Worm (Caenorhabditis elegans) whole organism, late embryonic: ENCODE measurements around the gene Y49A3A.4.

Experiments
- C08G9.2 ChIP-seq: sonication (generic microtip); optimal IDR thresholded peaks from 2 replicates; lab custom pipeline; 2016; ENCODE audit warnings: mild to moderate bottlenecking, missing genetic modification characterization, moderate library complexity, missing compliant biosample characterization
- C38D4.7 ChIP-seq: fragments of 200-800 bp; sonication (Bioruptor generic); optimal IDR thresholded peaks from 2 replicates; lab custom pipeline; 2018; ENCODE audit warnings: mild to moderate bottlenecking, missing genetic modification characterization, moderate library complexity, missing compliant biosample characterization
- F13H6.1 ChIP-seq: sonication (generic microtip); optimal IDR thresholded peaks from 2 replicates; lab custom pipeline; 2016; ENCODE audit warnings: missing genetic modification characterization, missing compliant biosample characterization
- K09A11.1 ChIP-seq: sonication (generic microtip); optimal IDR thresholded peaks from 2 replicates; lab custom pipeline; 2017; ENCODE audit warnings: antibody characterized with exemption, mild to moderate bottlenecking, missing genetic modification characterization, missing compliant biosample characterization; ENCODE audit not compliant: insufficient read depth
- ahr-1 ChIP-seq: sonication (generic microtip); optimal IDR thresholded peaks from 2 replicates; lab custom pipeline; 2016; ENCODE audit warnings: missing genetic modification characterization, missing compliant biosample characterization
- ceh-14 ChIP-seq: sonication (generic microtip); optimal IDR thresholded peaks from 2 replicates; lab custom pipeline; 2016; ENCODE audit warnings: missing genotype, missing genetic modification characterization, missing compliant biosample characterization
- ceh-18 ChIP-seq: sonication (generic microtip); optimal IDR thresholded peaks from 2 replicates; lab custom pipeline; 2016; ENCODE audit warnings: missing genetic modification characterization, missing compliant biosample characterization
- ceh-19 ChIP-seq: fragments of 200-800 bp; sonication (Bioruptor generic); optimal IDR thresholded peaks from 2 replicates; lab custom pipeline; 2018; ENCODE audit warnings: mild to moderate bottlenecking, missing genetic modification characterization, missing compliant biosample characterization
- ceh-31 ChIP-seq: sonication (generic microtip); optimal IDR thresholded peaks from 2 replicates; lab custom pipeline; 2016; ENCODE audit warnings: missing genetic modification characterization, missing compliant biosample characterization
- ceh-34 ChIP-seq: sonication (generic microtip); optimal IDR thresholded peaks from 2 replicates; lab custom pipeline; 2016; ENCODE audit warnings: mild to moderate bottlenecking, missing genetic modification characterization, missing compliant biosample characterization
- ceh-48 ChIP-seq: sonication (generic microtip); optimal IDR thresholded peaks from 2 replicates; lab custom pipeline; 2016; ENCODE audit warnings: missing genetic modification characterization, inconsistent platforms, missing compliant biosample characterization
- ceh-6 ChIP-seq: fragments of 200-800 bp; sonication (Bioruptor generic); optimal IDR thresholded peaks from 2 replicates; lab custom pipeline; 2018; ENCODE audit warnings: mild to moderate bottlenecking, missing genetic modification characterization, missing compliant biosample characterization
- che-1 ChIP-seq: sonication (generic microtip); optimal IDR thresholded peaks from 2 replicates; lab custom pipeline; 2016; ENCODE audit warnings: mild to moderate bottlenecking, missing genetic modification characterization, missing compliant biosample characterization
- ets-4 ChIP-seq: sonication (generic microtip); optimal IDR thresholded peaks from 2 replicates; lab custom pipeline; 2016; ENCODE audit warnings: missing genetic modification characterization, missing compliant biosample characterization
- eyg-1 ChIP-seq: sonication (generic microtip); optimal IDR thresholded peaks from 2 replicates; lab custom pipeline; 2016; ENCODE audit warnings: missing genotype, missing genetic modification characterization, missing compliant biosample characterization
- fax-1 ChIP-seq: sonication (generic microtip); optimal IDR thresholded peaks from 2 replicates; lab custom pipeline; 2016; ENCODE audit warnings: missing genotype, missing genetic modification characterization, missing compliant biosample characterization
- fkh-6 ChIP-seq: sonication (generic microtip); optimal IDR thresholded peaks from 2 replicates; lab custom pipeline; 2016; ENCODE audit warnings: missing genetic modification characterization, missing compliant biosample characterization
- hlh-13 ChIP-seq: fragments of 200-800 bp; sonication (Bioruptor generic); optimal IDR thresholded peaks from 2 replicates; lab custom pipeline; 2018; ENCODE audit warnings: mild to moderate bottlenecking, missing genetic modification characterization, missing compliant biosample characterization
- hlh-15 ChIP-seq: sonication (generic microtip); optimal IDR thresholded peaks from 2 replicates; lab custom pipeline; 2016; ENCODE audit warnings: missing genetic modification characterization, missing compliant biosample characterization
- hlh-6 ChIP-seq: sonication (generic microtip); optimal IDR thresholded peaks from 2 replicates; lab custom pipeline; 2016; ENCODE audit warnings: missing genotype, missing genetic modification characterization, missing compliant biosample characterization
- mec-3 ChIP-seq: sonication (generic microtip); optimal IDR thresholded peaks from 2 replicates; lab custom pipeline; 2016; ENCODE audit warnings: borderline replicate concordance, missing genetic modification characterization, missing compliant biosample characterization
- npax-4 ChIP-seq: sonication (generic microtip); optimal IDR thresholded peaks from 2 replicates; lab custom pipeline; 2016; ENCODE audit warnings: missing genetic modification characterization, missing compliant biosample characterization
- odd-2 ChIP-seq: sonication (generic microtip); optimal IDR thresholded peaks from 2 replicates; lab custom pipeline; 2017; ENCODE audit warnings: antibody characterized with exemption, mild to moderate bottlenecking, missing genetic modification characterization, missing compliant biosample characterization
- pag-3 ChIP-seq: sonication (generic microtip); optimal IDR thresholded peaks from 2 replicates; lab custom pipeline; 2016; ENCODE audit warnings: missing compliant biosample characterization, missing genetic modification characterization, borderline replicate concordance
- pha-2 ChIP-seq: sonication (generic microtip); optimal IDR thresholded peaks from 2 replicates; lab custom pipeline; 2017; ENCODE audit warnings: mild to moderate bottlenecking, missing genetic modification characterization, missing compliant biosample characterization
- pros-1 ChIP-seq: fragments of 150-350 bp; optimal IDR thresholded peaks from 2 replicates; lab custom pipeline; 2014; ENCODE audit warnings: missing biosample characterization, missing genetic modification reagents, missing genetic modification characterization
- rnt-1 ChIP-seq: sonication (generic microtip); optimal IDR thresholded peaks from 2 replicates; lab custom pipeline; 2016; ENCODE audit warnings: missing genetic modification characterization, missing compliant biosample characterization
- sdc-2 ChIP-seq: sonication (generic microtip); optimal IDR thresholded peaks from 2 replicates; lab custom pipeline; 2016; ENCODE audit warnings: missing genotype, missing genetic modification characterization, missing compliant biosample characterization
- sox-2 ChIP-seq: fragments of 200-800 bp; sonication (Bioruptor generic); IDR thresholded peaks from 2 replicates; pipeline ENCODE4 v1.3.6; 2022; ENCODE audit warnings: missing genetic modification reagents, missing genetic modification characterization, missing compliant biosample characterization
- tbx-7 ChIP-seq: sonication (generic microtip); optimal IDR thresholded peaks from 2 replicates; lab custom pipeline; 2016; ENCODE audit warnings: missing genotype, missing genetic modification characterization, missing compliant biosample characterization
- unc-3 ChIP-seq, 2 experiments: fragments of 200-800 bp in 1 of 2; sonication (Bioruptor generic) in 1 of 2; sonication (generic microtip) in 1 of 2; conservative IDR thresholded peaks in 1 of 2; optimal IDR thresholded peaks in 1 of 2; 2 replicates each; pipeline versions ENCODE4 v1.3.6 to Lab custom; 2016 to 2022; ENCODE audit warnings: missing compliant biosample characterization in 2 of 2, missing genetic modification characterization in 2 of 2, missing genetic modification reagents in 1 of 2
- unc-42 ChIP-seq: sonication (generic microtip); optimal IDR thresholded peaks from 2 replicates; lab custom pipeline; 2016; ENCODE audit warnings: missing genotype, missing genetic modification characterization, missing compliant biosample characterization
- unc-55 ChIP-seq: sonication (generic microtip); optimal IDR thresholded peaks from 2 replicates; lab custom pipeline; 2017; ENCODE audit warnings: missing biosample characterization, missing genetic modification reagents, missing genetic modification characterization
- unc-86 ChIP-seq: sonication (generic microtip); optimal IDR thresholded peaks from 2 replicates; lab custom pipeline; 2016; ENCODE audit warnings: missing genetic modification characterization, missing compliant biosample characterization
- zip-5 ChIP-seq: sonication (generic microtip); optimal IDR thresholded peaks from 2 replicates; lab custom pipeline; 2016; ENCODE audit warnings: missing genetic modification characterization, missing compliant biosample characterization

Y49A3A.4 gene

ce11 chrV:14347234-14347826, 11.4 kb downstream of the Y49A3A.4 start, which contains the start of gene cept-2 (continued):
- TF ChIP-seq unc-55 (GFP tag; lab: Kevin White, UChicago) (no peak), npax-4 (no peak), ceh-19 (no peak), hlh-15 (tag; lab: Kevin White, UChicago) (no peak), che-1 (tag; lab: Kevin White, UChicago) (no peak), ceh-34 (tag; lab: Kevin White, UChicago) (peak; percentile 61), hlh-13 (GFP tag; lab: Kevin White, UChicago) (no peak), ceh-31 (tag; lab: Kevin White, UChicago) (peak; percentile 94), pha-2 (tag; lab: Kevin White, UChicago) (no peak), sdc-2 (tag; lab: Kevin White, UChicago) (no peak), unc-86 (tag; lab: Kevin White, UChicago) (peak; percentile 59), F13H6.1 (tag; lab: Kevin White, UChicago) (peak; percentile 30), ahr-1 (tag; lab: Kevin White, UChicago) (peak; percentile 57), unc-3 (GFP tag; conservative IDR thresholded peaks at IDR 0.05; lab: Robert Waterston, UW) (no peak), unc-3 (tag; optimal IDR thresholded peaks at IDR 0.05; lab: Kevin White, UChicago) (no peak), odd-2 (tag; lab: Kevin White, UChicago) (no peak), eyg-1 (tag; lab: Kevin White, UChicago) (no peak), rnt-1 (peak; percentile 84), fax-1 (tag; lab: Kevin White, UChicago) (peak; percentile 75), tbx-7 (tag; lab: Kevin White, UChicago) (peak; percentile 65), fkh-6 (tag; lab: Kevin White, UChicago) (no peak), pros-1 (tag; lab: Kevin White, UChicago) (no peak)

DNA sequence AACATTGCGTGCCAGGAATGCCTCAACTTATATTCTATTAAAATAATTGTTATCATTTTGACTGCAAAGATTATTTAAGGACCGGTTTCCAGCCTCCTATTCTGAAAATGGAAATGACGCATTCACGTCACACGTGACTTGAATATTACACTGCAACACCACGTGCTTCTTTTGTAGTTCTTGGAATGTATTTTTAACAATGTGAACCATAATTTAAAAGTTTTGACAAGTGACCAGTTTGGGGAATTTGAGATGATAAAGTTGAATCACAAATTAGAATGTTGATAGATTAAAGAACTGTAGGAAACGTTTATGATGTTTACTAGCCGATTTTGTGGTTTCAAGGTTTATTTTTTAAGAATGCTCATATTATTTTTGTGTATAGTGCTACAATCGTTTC, 17.0 kb downstream of the Y49A3A.4 start, which contains the start of gene F47B8.10:
Gene F47B8.10 (plus strand): TSS at position 301 of the 400 bp plus-strand sequence.
- TF ChIP-seq unc-42 (tag; lab: Kevin White, UChicago) (no peak), sox-2 (GFP tag; lab: Robert Waterston, UW) (no peak), ets-4 (no peak), C38D4.7 (no peak), pha-2 (tag; lab: Kevin White, UChicago) (no peak), ceh-18 (tag; lab: Kevin White, UChicago) (no peak), ceh-14 (tag; lab: Kevin White, UChicago) (no peak), hlh-15 (tag; lab: Kevin White, UChicago) (no peak), C08G9.2 (tag; lab: Kevin White, UChicago) (no peak), sdc-2 (tag; lab: Kevin White, UChicago) (no peak), hlh-6 (tag; lab: Kevin White, UChicago) (no peak), F13H6.1 (tag; lab: Kevin White, UChicago) (no peak)

- TF ChIP-seq K09A11.1 (tag; lab: Kevin White, UChicago) (no peak), ceh-6 (no peak), tbx-7 (tag; lab: Kevin White, UChicago) (no peak), unc-3 (GFP tag; conservative IDR thresholded peaks at IDR 0.05; lab: Robert Waterston, UW) (no peak), unc-3 (tag; optimal IDR thresholded peaks at IDR 0.05; lab: Kevin White, UChicago) (no peak)
Measured at ce11 chrV:14336655-14337054, 22.0 kb downstream of the Y49A3A.4 start, which contains the start of gene srm-6. TSS of gene srm-6 (plus strand) at chrV:14336955.

DNA sequence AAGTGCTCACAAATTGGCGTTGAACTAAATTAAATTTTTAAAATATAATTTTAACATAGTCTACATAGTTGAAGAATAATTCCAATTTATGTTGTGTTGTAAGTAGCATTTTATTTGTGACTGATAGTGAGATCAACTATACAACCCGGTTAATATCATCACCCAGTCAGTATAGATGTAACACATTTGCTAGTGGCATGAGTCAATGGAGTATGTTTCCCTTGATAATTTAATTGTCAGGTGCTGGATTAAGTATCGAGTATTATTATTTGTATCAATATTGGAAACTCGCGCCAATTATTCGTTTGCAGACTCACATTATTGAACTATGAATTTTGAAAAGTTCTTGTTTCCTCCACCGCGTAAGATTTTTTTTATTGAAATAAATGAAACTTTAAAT, 23.8 kb downstream of the Y49A3A.4 start, which contains the start of gene srm-5:
Gene srm-5 (plus strand): TSS at position 301 of the 400 bp plus-strand sequence.
- TF ChIP-seq hlh-13 (GFP tag; lab: Kevin White, UChicago) (no peak), ceh-48 (tag; lab: Kevin White, UChicago) (no peak), unc-3 (GFP tag; conservative IDR thresholded peaks at IDR 0.05; lab: Robert Waterston, UW) (no peak), unc-3 (tag; optimal IDR thresholded peaks at IDR 0.05; lab: Kevin White, UChicago) (no peak), pag-3 (tag; lab: Kevin White, UChicago) (no peak), mec-3 (tag; lab: Kevin White, UChicago) (no peak), C38D4.7 (no peak), unc-42 (tag; lab: Kevin White, UChicago) (no peak), ceh-19 (no peak), zip-5 (tag; lab: Kevin White, UChicago) (no peak), npax-4 (no peak), eyg-1 (tag; lab: Kevin White, UChicago) (no peak), hlh-6 (tag; lab: Kevin White, UChicago) (no peak)
